Worm (Caenorhabditis elegans) whole organism, late embryonic: ENCODE data around the gene ears-2.
A peak's percentile ranks its signal among the peaks of the same experiment; 100 is the strongest.

Experiments used
- T23F11.4 ChIP-seq: fragments of 200-800 bp; sonication (Bioruptor generic); optimal IDR thresholded peaks from 2 replicates; lab custom pipeline; 2018; ENCODE audit warnings: mild to moderate bottlenecking, missing genetic modification characterization, missing compliant biosample characterization
- ahr-1 ChIP-seq: sonication (generic microtip); optimal IDR thresholded peaks from 2 replicates; lab custom pipeline; 2016; ENCODE audit warnings: missing genetic modification characterization, missing compliant biosample characterization
- ceh-14 ChIP-seq: sonication (generic microtip); optimal IDR thresholded peaks from 2 replicates; lab custom pipeline; 2016; ENCODE audit warnings: missing genotype, missing genetic modification characterization, missing compliant biosample characterization
- ceh-18 ChIP-seq: sonication (generic microtip); optimal IDR thresholded peaks from 2 replicates; lab custom pipeline; 2016; ENCODE audit warnings: missing genetic modification characterization, missing compliant biosample characterization
- ceh-19 ChIP-seq: fragments of 200-800 bp; sonication (Bioruptor generic); optimal IDR thresholded peaks from 2 replicates; lab custom pipeline; 2018; ENCODE audit warnings: mild to moderate bottlenecking, missing genetic modification characterization, missing compliant biosample characterization
- ceh-2 ChIP-seq: sonication (generic microtip); optimal IDR thresholded peaks from 2 replicates; lab custom pipeline; 2016; ENCODE audit warnings: missing genotype, missing genetic modification characterization, missing compliant biosample characterization
- ceh-22 ChIP-seq: sonication (generic microtip); optimal IDR thresholded peaks from 2 replicates; lab custom pipeline; 2017; ENCODE audit warnings: missing biosample characterization, missing genetic modification characterization
- ceh-24 ChIP-seq: sonication (generic microtip); optimal IDR thresholded peaks from 2 replicates; lab custom pipeline; 2016; ENCODE audit warnings: mild to moderate bottlenecking, missing genetic modification characterization, missing compliant biosample characterization
- ceh-30 ChIP-seq: fragments of 150-350 bp; optimal IDR thresholded peaks from 2 replicates; lab custom pipeline; 2014; ENCODE audit warnings: missing biosample characterization, missing genetic modification characterization
- ceh-34 ChIP-seq: sonication (generic microtip); optimal IDR thresholded peaks from 2 replicates; lab custom pipeline; 2016; ENCODE audit warnings: mild to moderate bottlenecking, missing genetic modification characterization, missing compliant biosample characterization
- ceh-45 ChIP-seq: fragments of 200-800 bp; sonication (Bioruptor generic); IDR thresholded peaks from 2 replicates; pipeline ENCODE4 v1.3.6; 2022; ENCODE audit warnings: missing genetic modification reagents, missing genetic modification characterization, missing compliant biosample characterization
- ceh-48 ChIP-seq: sonication (generic microtip); optimal IDR thresholded peaks from 2 replicates; lab custom pipeline; 2016; ENCODE audit warnings: missing genetic modification characterization, inconsistent platforms, missing compliant biosample characterization
- ceh-6 ChIP-seq: fragments of 200-800 bp; sonication (Bioruptor generic); optimal IDR thresholded peaks from 2 replicates; lab custom pipeline; 2018; ENCODE audit warnings: mild to moderate bottlenecking, missing genetic modification characterization, missing compliant biosample characterization
- ceh-9 ChIP-seq: sonication (generic microtip); optimal IDR thresholded peaks from 2 replicates; lab custom pipeline; 2016; ENCODE audit warnings: mild to moderate bottlenecking, missing genetic modification characterization, inconsistent platforms, missing compliant biosample characterization
- dmd-4 ChIP-seq: sonication (generic microtip); optimal IDR thresholded peaks from 2 replicates; lab custom pipeline; 2016; ENCODE audit warnings: borderline replicate concordance, missing genetic modification characterization, missing compliant biosample characterization
- dve-1 ChIP-seq: sonication (generic microtip); optimal IDR thresholded peaks from 2 replicates; lab custom pipeline; 2017; ENCODE audit warnings: antibody characterized with exemption, mild to moderate bottlenecking, missing genetic modification characterization, missing compliant biosample characterization
- elt-2 ChIP-seq: sonication (generic microtip); optimal IDR thresholded peaks from 2 replicates; lab custom pipeline; 2016; ENCODE audit warnings: missing genetic modification reagents, missing genetic modification characterization, missing compliant biosample characterization
- elt-4 ChIP-seq: sonication (generic microtip); optimal IDR thresholded peaks from 2 replicates; lab custom pipeline; 2016; ENCODE audit warnings: missing genetic modification characterization, missing compliant biosample characterization
- fax-1 ChIP-seq: sonication (generic microtip); optimal IDR thresholded peaks from 2 replicates; lab custom pipeline; 2016; ENCODE audit warnings: missing genotype, missing genetic modification characterization, missing compliant biosample characterization
- fkh-10 ChIP-seq: fragments of 150-350 bp; optimal IDR thresholded peaks from 2 replicates; lab custom pipeline; 2014; ENCODE audit warnings: missing biosample characterization, missing genetic modification reagents, missing genetic modification characterization
- fkh-6 ChIP-seq: sonication (generic microtip); optimal IDR thresholded peaks from 2 replicates; lab custom pipeline; 2016; ENCODE audit warnings: missing genetic modification characterization, missing compliant biosample characterization
- gmeb-2 ChIP-seq: sonication (generic microtip); optimal IDR thresholded peaks from 2 replicates; lab custom pipeline; 2016; ENCODE audit warnings: missing genetic modification characterization, inconsistent platforms, missing compliant biosample characterization
- hlh-30 ChIP-seq: sonication (generic microtip); optimal IDR thresholded peaks from 2 replicates; lab custom pipeline; 2017; ENCODE audit warnings: antibody characterized with exemption, missing genetic modification characterization, missing compliant biosample characterization; ENCODE audit not compliant: insufficient read depth
- madf-2 ChIP-seq: sonication (generic microtip); optimal IDR thresholded peaks from 2 replicates; lab custom pipeline; 2017; ENCODE audit warnings: missing genetic modification characterization, missing compliant biosample characterization
- mec-3 ChIP-seq: sonication (generic microtip); optimal IDR thresholded peaks from 2 replicates; lab custom pipeline; 2016; ENCODE audit warnings: borderline replicate concordance, missing genetic modification characterization, missing compliant biosample characterization
- nfya-1 ChIP-seq: sonication (generic microtip); optimal IDR thresholded peaks from 2 replicates; lab custom pipeline; 2017; ENCODE audit warnings: missing genetic modification characterization, mild to moderate bottlenecking, missing compliant biosample characterization, antibody characterized with exemption, moderate library complexity
- nhr-232 ChIP-seq: sonication (generic microtip); optimal IDR thresholded peaks from 2 replicates; lab custom pipeline; 2016; ENCODE audit warnings: missing genetic modification characterization, missing compliant biosample characterization
- pag-3 ChIP-seq: sonication (generic microtip); optimal IDR thresholded peaks from 2 replicates; lab custom pipeline; 2016; ENCODE audit warnings: missing compliant biosample characterization, missing genetic modification characterization, borderline replicate concordance
- pha-2 ChIP-seq: sonication (generic microtip); optimal IDR thresholded peaks from 2 replicates; lab custom pipeline; 2017; ENCODE audit warnings: mild to moderate bottlenecking, missing genetic modification characterization, missing compliant biosample characterization
- pha-4 ChIP-seq: fragments of 150-350 bp; optimal IDR thresholded peaks from 2 replicates; lab custom pipeline; 2018; ENCODE audit warnings: missing biosample characterization, missing genetic modification reagents, missing genetic modification characterization
- pqm-1 ChIP-seq: sonication (generic microtip); optimal IDR thresholded peaks from 2 replicates; lab custom pipeline; 2016; ENCODE audit warnings: missing genetic modification characterization, missing compliant biosample characterization
- pros-1 ChIP-seq: fragments of 150-350 bp; optimal IDR thresholded peaks from 2 replicates; lab custom pipeline; 2014; ENCODE audit warnings: missing biosample characterization, missing genetic modification reagents, missing genetic modification characterization
- sox-2 ChIP-seq: fragments of 200-800 bp; sonication (Bioruptor generic); IDR thresholded peaks from 2 replicates; pipeline ENCODE4 v1.3.6; 2022; ENCODE audit warnings: missing genetic modification reagents, missing genetic modification characterization, missing compliant biosample characterization
- sox-4 ChIP-seq: sonication (generic microtip); optimal IDR thresholded peaks from 2 replicates; lab custom pipeline; 2017; ENCODE audit warnings: mild to moderate bottlenecking, missing genetic modification characterization, inconsistent platforms, missing compliant biosample characterization
- tbx-7 ChIP-seq: sonication (generic microtip); optimal IDR thresholded peaks from 2 replicates; lab custom pipeline; 2016; ENCODE audit warnings: missing genotype, missing genetic modification characterization, missing compliant biosample characterization
- ttx-3 ChIP-seq: sonication (generic microtip); optimal IDR thresholded peaks from 2 replicates; lab custom pipeline; 2016; ENCODE audit warnings: missing genetic modification reagents, missing genetic modification characterization, missing compliant biosample characterization
- unc-42 ChIP-seq: sonication (generic microtip); optimal IDR thresholded peaks from 2 replicates; lab custom pipeline; 2016; ENCODE audit warnings: missing genotype, missing genetic modification characterization, missing compliant biosample characterization
- unc-55 ChIP-seq: sonication (generic microtip); optimal IDR thresholded peaks from 2 replicates; lab custom pipeline; 2017; ENCODE audit warnings: missing biosample characterization, missing genetic modification reagents, missing genetic modification characterization
- ztf-16 ChIP-seq: sonication (generic microtip); optimal IDR thresholded peaks from 2 replicates; lab custom pipeline; 2017; ENCODE audit warnings: missing genetic modification characterization, missing compliant biosample characterization

Gene ears-2

ce11 chrIV:408892-409291, 18.6 kb upstream of the ears-2 start:
- TF ChIP-seq pros-1 (tag; lab: Kevin White, UChicago) (no peak), ceh-19 (GFP tag; lab: Kevin White, UChicago) (no peak), ceh-48 (no peak), unc-42 (no peak), ceh-24 (tag; lab: Kevin White, UChicago) (no peak), pqm-1 (no peak), sox-2 (no peak), ceh-18 (tag; lab: Kevin White, UChicago) (no peak), sox-4 (tag; lab: Kevin White, UChicago) (no peak), ceh-45 (GFP tag; lab: Robert Waterston, UW) (no peak)

ce11 chrIV:401395-401794, 11.1 kb upstream of the ears-2 start, which contains the start of gene gpa-4:
Gene gpa-4, plus strand, starts transcription at chrIV:401695.
- TF ChIP-seq elt-4 (tag; lab: Kevin White, UChicago), result no peak
- TF ChIP-seq mec-3 (tag; lab: Kevin White, UChicago), result no peak
- TF ChIP-seq tbx-7 (tag; lab: Kevin White, UChicago), result no peak
- TF ChIP-seq T23F11.4, result no peak
- no peak for TF ChIP-seq ceh-34 (tag; lab: Kevin White, UChicago)
- no peak for TF ChIP-seq ceh-22 (tag; lab: Kevin White, UChicago)
- no peak for TF ChIP-seq ceh-45 (GFP tag; lab: Robert Waterston, UW)
- no peak for TF ChIP-seq ceh-9
- no peak for TF ChIP-seq fax-1 (tag; lab: Kevin White, UChicago)
- no peak for TF ChIP-seq ceh-2 (tag; lab: Kevin White, UChicago)
- TF ChIP-seq dmd-4 (tag; lab: Kevin White, UChicago), result no peak
- no peak for TF ChIP-seq fkh-10 (GFP tag; lab: Kevin White, UChicago)
- no peak for TF ChIP-seq dve-1 (tag; lab: Kevin White, UChicago)
- no peak for TF ChIP-seq pha-4 (tag; lab: Kevin White, UChicago)
- no peak for TF ChIP-seq ttx-3 (tag; lab: Kevin White, UChicago)
- no peak for TF ChIP-seq elt-2 (tag; lab: Kevin White, UChicago)
- no peak for TF ChIP-seq nhr-232 (tag; lab: Kevin White, UChicago)
- no peak for TF ChIP-seq unc-55
- TF ChIP-seq fkh-6 (tag; lab: Kevin White, UChicago), result no peak

ce11 chrIV:396373-396772, 6.1 kb upstream of the ears-2 start, which contains the start of gene rrp-8:
Gene rrp-8, plus strand, starts transcription at chrIV:396545.
- TF ChIP-seq ceh-30 (tag; lab: Kevin White, UChicago), result no peak
- TF ChIP-seq ceh-6 (GFP tag; lab: Kevin White, UChicago), result no peak
- TF ChIP-seq ceh-24 (tag; lab: Kevin White, UChicago), result no peak
- no peak for TF ChIP-seq ztf-16 (tag; lab: Kevin White, UChicago)
- TF ChIP-seq, all 69 proteins: peak for 0

- TF ChIP-seq hlh-30, result peak; percentile 81
- TF ChIP-seq pha-2 (tag; lab: Kevin White, UChicago), result no peak
- no peak for TF ChIP-seq dmd-4 (tag; lab: Kevin White, UChicago)
- TF ChIP-seq gmeb-2 (tag; lab: Kevin White, UChicago), result no peak
- TF ChIP-seq unc-55, result no peak
- TF ChIP-seq unc-42, result peak; percentile 13
- no peak for TF ChIP-seq pag-3
- TF ChIP-seq ttx-3 (tag; lab: Kevin White, UChicago), result peak; percentile 13
- TF ChIP-seq madf-2 (tag; lab: Kevin White, UChicago), result no peak
- TF ChIP-seq ceh-14 (tag; lab: Kevin White, UChicago), result peak; percentile 26
- TF ChIP-seq elt-2 (tag; lab: Kevin White, UChicago), result peak; percentile 8
- peak; percentile 57 for TF ChIP-seq nfya-1 (tag; lab: Kevin White, UChicago)
- TF ChIP-seq ahr-1 (tag; lab: Kevin White, UChicago), result no peak
- no peak for TF ChIP-seq elt-4 (tag; lab: Kevin White, UChicago)
Measured at ce11 chrIV:393409-393930, 3.2 kb upstream of the ears-2 start, which contains the start of the genes T07A9.15 and nog-1. Gene T07A9.15, minus strand, starts transcription at chrIV:393546. Gene nog-1, plus strand, starts transcription at chrIV:393880.
